Worm (Caenorhabditis elegans): ENCODE measurements around the gene F49E10.4.

The F49E10.4 gene

ce11 chrX:5917284-5917683 lies 41.6 kb downstream of the F49E10.4 start, which contains the start of gene Y23B4A.1:
Gene Y23B4A.1, minus strand, starts transcription at chrX:5917384.
- TF ChIP-seq nhr-25 (tag; optimal IDR thresholded peaks at IDR 0.05) (no peak), aly-2 (tag; optimal IDR thresholded peaks at IDR 0.05) (no peak), ZK546.5 (tag; optimal IDR thresholded peaks at IDR 0.05) (no peak), elt-1 (tag; optimal IDR thresholded peaks at IDR 0.05) (no peak), ztf-11 (tag; optimal IDR thresholded peaks at IDR 0.05) (no peak)

- TF ChIP-seq blmp-1 (tag; optimal IDR thresholded peaks at IDR 0.05; ENCODE audit: insufficient read depth) (no peak), F13H6.1 (tag; optimal IDR thresholded peaks at IDR 0.05) (no peak), dmd-4 (tag; optimal IDR thresholded peaks at IDR 0.05) (no peak), nhr-237 (tag; optimal IDR thresholded peaks at IDR 0.05) (no peak), crh-2 (tag; optimal IDR thresholded peaks at IDR 0.05) (no peak), lin-13 (GFP tag; optimal IDR thresholded peaks at IDR 0.05) (no peak)
These were observed 43.4 kb downstream of the F49E10.4 start, which contains the start of gene capa-1 for ce11 chrX:5919097-5919496. Gene capa-1, plus strand, starts transcription at chrX:5919397.

DNA sequence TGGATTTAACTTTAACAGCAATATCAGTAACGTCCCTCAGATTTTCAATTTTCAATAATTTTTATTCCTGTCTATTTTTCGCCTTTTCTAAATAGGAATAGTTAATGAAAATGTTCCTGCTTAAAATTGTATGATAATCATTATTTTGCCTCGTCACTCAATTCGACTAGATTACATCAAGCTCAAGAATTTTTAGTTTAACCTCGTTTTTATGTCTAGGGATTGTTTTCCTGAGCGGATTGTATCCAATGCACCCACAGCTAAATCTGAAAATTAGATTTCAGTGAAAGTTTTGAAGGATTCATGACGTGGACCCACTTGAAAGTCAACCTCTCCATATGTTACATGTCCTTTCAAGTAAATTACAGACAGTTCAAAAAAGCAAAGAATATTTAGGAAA lies 48.0 kb downstream of the F49E10.4 start:
- no peak for TF ChIP-seq unc-62 (GFP tag; optimal IDR thresholded peaks at IDR 0.05)
- TF ChIP-seq zag-1 (tag; optimal IDR thresholded peaks at IDR 0.05): no peak
- TF ChIP-seq sma-3 (GFP tag; optimal IDR thresholded peaks at IDR 0.05): no peak
- no peak for TF ChIP-seq nhr-11 (tag; optimal IDR thresholded peaks at IDR 0.05)
- TF ChIP-seq F13H6.1 (tag; optimal IDR thresholded peaks at IDR 0.05): no peak
- TF ChIP-seq ztf-1 (GFP tag; conservative IDR thresholded peaks at IDR 0.05): no peak
- TF ChIP-seq sma-9 (GFP tag; optimal IDR thresholded peaks at IDR 0.05): no peak
- TF ChIP-seq sma-9 (tag; optimal IDR thresholded peaks at IDR 0.05): no peak
- TF ChIP-seq R02D3.7 (tag; optimal IDR thresholded peaks at IDR 0.05): no peak
- TF ChIP-seq C34F6.9 (tag; optimal IDR thresholded peaks at IDR 0.05): no peak
- no peak for TF ChIP-seq nhr-10 (tag; optimal IDR thresholded peaks at IDR 0.05)
- no peak for TF ChIP-seq nhr-6 (tag; optimal IDR thresholded peaks at IDR 0.05)
- TF ChIP-seq unc-55 (GFP tag; optimal IDR thresholded peaks at IDR 0.05): no peak
- TF ChIP-seq sem-4 (tag; optimal IDR thresholded peaks at IDR 0.05): no peak

DNA sequence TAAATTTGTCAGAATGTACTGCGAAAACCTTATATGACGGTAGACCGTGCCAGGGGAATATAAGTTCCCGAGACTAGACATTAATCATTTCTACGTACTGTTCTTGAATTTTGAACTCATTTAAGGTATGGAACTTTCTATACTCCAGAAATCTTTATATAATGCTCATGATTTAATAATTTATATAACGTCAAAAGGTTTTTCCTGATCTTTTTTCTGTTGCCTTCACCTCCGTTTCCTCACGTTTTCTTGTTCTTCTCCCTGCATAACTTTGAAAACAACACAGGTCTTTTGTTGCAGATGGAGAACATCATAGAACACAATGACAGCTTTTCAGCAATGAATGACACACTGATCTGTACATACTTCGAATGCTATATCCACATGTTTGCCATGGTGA lies 55.2 kb downstream of the F49E10.4 start, which contains the start of gene egl-6:
TSS of gene egl-6 (plus strand) at position 301 of the 400 bp plus-strand sequence.
- no peak for TF ChIP-seq ZK546.5 (tag; optimal IDR thresholded peaks at IDR 0.05)
- TF ChIP-seq nhr-237 (tag; optimal IDR thresholded peaks at IDR 0.05): no peak
- no peak for TF ChIP-seq peb-1 (tag; optimal IDR thresholded peaks at IDR 0.05)
- TF ChIP-seq unc-62 (GFP tag; optimal IDR thresholded peaks at IDR 0.05): no peak
- TF ChIP-seq elt-1 (tag; optimal IDR thresholded peaks at IDR 0.05): no peak
- no peak for TF ChIP-seq zag-1 (tag; optimal IDR thresholded peaks at IDR 0.05)
- TF ChIP-seq R02D3.7 (tag; optimal IDR thresholded peaks at IDR 0.05): no peak
- TF ChIP-seq gmeb-1 (tag; optimal IDR thresholded peaks at IDR 0.05): no peak
- no peak for TF ChIP-seq skn-1 (tag; optimal IDR thresholded peaks at IDR 0.05)
- TF ChIP-seq nhr-11 (tag; optimal IDR thresholded peaks at IDR 0.05): no peak
- TF ChIP-seq nhr-10 (tag; optimal IDR thresholded peaks at IDR 0.05): no peak
- TF ChIP-seq elt-3 (tag; optimal IDR thresholded peaks at IDR 0.05): no peak
- TF ChIP-seq lin-13 (GFP tag; optimal IDR thresholded peaks at IDR 0.05): no peak
- no peak for TF ChIP-seq Y55F3AM.14 (GFP tag; optimal IDR thresholded peaks at IDR 0.05)

Measured in whole organism, L2 larva.